Fruit fly (Drosophila melanogaster): ENCODE results near the gene CG10859.

Gene CG10859

DNA sequence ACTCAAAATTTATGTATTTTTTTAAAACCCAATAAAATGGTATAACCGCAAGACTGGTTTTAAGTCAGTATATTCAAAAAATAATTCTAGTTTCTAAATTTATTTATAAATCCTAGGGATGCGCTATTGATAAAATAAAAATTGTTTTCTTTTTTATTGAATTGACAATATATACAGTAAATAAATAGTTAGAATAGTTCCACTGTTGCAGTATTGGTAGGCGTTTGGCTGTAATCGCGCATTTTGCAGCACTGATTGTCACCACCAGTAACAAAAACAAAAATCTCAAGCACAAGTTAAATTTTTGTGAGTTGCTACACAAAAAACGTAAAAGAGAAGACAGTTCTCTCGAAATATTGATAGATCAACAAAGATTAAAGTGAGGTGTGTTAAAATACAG, 29.5 kb downstream of the CG10859 start, which contains the start of gene CG31855 (continued):
- no peak for TF ChIP-seq Doc2 (GFP tag; IDR thresholded peaks at IDR 0.05)
- TF ChIP-seq CG12391 (tag; optimal IDR thresholded peaks at IDR 0.05): peak; percentile 88
- no peak for TF ChIP-seq jing (GFP tag; optimal IDR thresholded peaks at IDR 0.05)
- TF ChIP-seq CG4282 (GFP tag; optimal IDR thresholded peaks at IDR 0.05): peak; percentile 76
- peak; percentile 59 for TF ChIP-seq CG4820 (GFP tag; optimal IDR thresholded peaks at IDR 0.05)
- TF ChIP-seq H15 (GFP tag; IDR thresholded peaks at IDR 0.05): peak; percentile 87
- peak; percentile 83 for TF ChIP-seq chm (GFP tag; IDR thresholded peaks at IDR 0.05)
- TF ChIP-seq kni (GFP tag; optimal IDR thresholded peaks at IDR 0.05): no peak
- peak; percentile 72 for TF ChIP-seq CG8388 (GFP tag; optimal IDR thresholded peaks at IDR 0.05)
- peak; percentile 81 to 82 for TF ChIP-seq Hr51 (GFP tag; optimal IDR thresholded peaks at IDR 0.05)
- TF ChIP-seq tin (GFP tag; optimal IDR thresholded peaks at IDR 0.05): peak; percentile 88
- peak; percentile 35 for TF ChIP-seq CG5180 (GFP tag; optimal IDR thresholded peaks at IDR 0.05)
- TF ChIP-seq inv (GFP tag; IDR thresholded peaks at IDR 0.05; ENCODE audit: partially characterized antibody): no peak
- peak; percentile 90 for TF ChIP-seq CG30403 (GFP tag; optimal IDR thresholded peaks at IDR 0.05)
- TF ChIP-seq CG16813 (GFP tag; IDR thresholded peaks at IDR 0.05; ENCODE audit: partially characterized antibody): no peak
- peak; percentile 80 for TF ChIP-seq CG17829 (tag; optimal IDR thresholded peaks at IDR 0.05)
- peak; percentile 73 for TF ChIP-seq nom (GFP tag; optimal IDR thresholded peaks at IDR 0.05)
- TF ChIP-seq bcd (GFP tag; optimal IDR thresholded peaks at IDR 0.05): peak; percentile 75
- TF ChIP-seq zfh2 (GFP tag; optimal IDR thresholded peaks at IDR 0.05): peak; percentile 80
- no peak for TF ChIP-seq sc (optimal IDR thresholded peaks at IDR 0.05)
- peak; percentile 49 for TF ChIP-seq sc (GFP tag; optimal IDR thresholded peaks at IDR 0.05)
- TF ChIP-seq CG13894 (tag; optimal IDR thresholded peaks at IDR 0.05): peak; percentile 92
- TF ChIP-seq exex (tag; optimal IDR thresholded peaks at IDR 0.05): no peak
- peak; percentile 47; the same call in 1 of the 2 replicates for TF ChIP-seq peb (GFP tag; IDR thresholded peaks at IDR 0.05)
- peak; percentile 47 for TF ChIP-seq pnt (GFP tag; optimal IDR thresholded peaks at IDR 0.05)
- peak; percentile 95 for TF ChIP-seq Rfx (GFP tag; IDR thresholded peaks at IDR 0.05)
- peak; percentile 28 for TF ChIP-seq Hey (tag; optimal IDR thresholded peaks at IDR 0.05)
- TF ChIP-seq lilli (GFP tag; optimal IDR thresholded peaks at IDR 0.05): peak; percentile 93
- peak; percentile 80 for TF ChIP-seq CG2712 (tag; optimal IDR thresholded peaks at IDR 0.05)
- peak; percentile 90 for TF ChIP-seq CG11456 (GFP tag; IDR thresholded peaks at IDR 0.05)
- TF ChIP-seq TFAM (GFP tag; optimal IDR thresholded peaks at IDR 0.05): no peak
- peak; percentile 88 for TF ChIP-seq zfh1 (GFP tag; IDR thresholded peaks at IDR 0.05)
- TF ChIP-seq knrl (GFP tag; IDR thresholded peaks at IDR 0.05; ENCODE audit: partially characterized antibody): 0 out of 3 replicates have a peak, but pooled peaks have one; percentile 25
- peak; percentile 86 for TF ChIP-seq CG12155 (GFP tag; optimal IDR thresholded peaks at IDR 0.05)
- no peak for TF ChIP-seq Gsc (GFP tag; IDR thresholded peaks at IDR 0.05)
- TF ChIP-seq tup (GFP tag; optimal IDR thresholded peaks at IDR 0.05): peak; percentile 67
- peak; percentile 67 for TF ChIP-seq CG31388 (GFP tag; optimal IDR thresholded peaks at IDR 0.05)
- peak; percentile 95 for TF ChIP-seq CG9932 (GFP tag; IDR thresholded peaks at IDR 0.05)
- peak; percentile 63 for TF ChIP-seq CG11723 (GFP tag; optimal IDR thresholded peaks at IDR 0.05)
- TF ChIP-seq CHES-1-like (GFP tag; optimal IDR thresholded peaks at IDR 0.05): peak; percentile 58
- peak; percentile 72 for TF ChIP-seq Ets97D (GFP tag; optimal IDR thresholded peaks at IDR 0.05)
- peak; percentile 80 for TF ChIP-seq rib (GFP tag; IDR thresholded peaks at IDR 0.05)
- TF ChIP-seq CG1603 (tag; optimal IDR thresholded peaks at IDR 0.05): peak; percentile 68
- peak; percentile 41; the same call in 1 of the 2 replicates for TF ChIP-seq Poxn (GFP tag; IDR thresholded peaks at IDR 0.05)
- no peak for TF ChIP-seq fru (optimal IDR thresholded peaks at IDR 0.05)
- peak; percentile 67 for TF ChIP-seq CG10431 (GFP tag; optimal IDR thresholded peaks at IDR 0.05)
- peak; percentile 64 for TF ChIP-seq CG15696 (tag; optimal IDR thresholded peaks at IDR 0.05)
- peak; percentile 59 for TF ChIP-seq CG13775 (GFP tag; optimal IDR thresholded peaks at IDR 0.05)
- TF ChIP-seq aop (GFP tag; IDR thresholded peaks at IDR 0.05): no peak
- no peak for TF ChIP-seq nerfin-2 (GFP tag; IDR thresholded peaks at IDR 0.05; ENCODE audit: partially characterized antibody)
- TF ChIP-seq oc (tag; optimal IDR thresholded peaks at IDR 0.05): no peak

Measured in whole organism, embryonic.